Fruit fly (Drosophila melanogaster): ENCODE measurements around the gene CG10098.

Gene CG10098

dm6 chr3R:7108589-7109312, 15.6 kb upstream of the CG10098 start (continued):
- TF ChIP-seq Sox100B (GFP tag; optimal IDR thresholded peaks at IDR 0.05) (peak; percentile 97), oc (tag; optimal IDR thresholded peaks at IDR 0.05) (peak; percentile 97), Six4 (GFP tag; optimal IDR thresholded peaks at IDR 0.05) (peak; percentile 96), CG4730 (GFP tag; IDR thresholded peaks at IDR 0.05) (no peak), CG17359 (tag; optimal IDR thresholded peaks at IDR 0.05) (peak; percentile 98), dmrt99B (tag; optimal IDR thresholded peaks at IDR 0.05) (peak; percentile 98), scrt (GFP tag; optimal IDR thresholded peaks at IDR 0.05) (peak; percentile 78), sr (GFP tag; IDR thresholded peaks at IDR 0.05) (no peak), Awh (GFP tag; IDR thresholded peaks at IDR 0.05) (no peak), Poxn (GFP tag; IDR thresholded peaks at IDR 0.05) (no peak), Ets97D (GFP tag; optimal IDR thresholded peaks at IDR 0.05) (peak; percentile 66), D (optimal IDR thresholded peaks at IDR 0.05) (no peak), D (GFP tag; optimal IDR thresholded peaks at IDR 0.05) (peak; percentile 98), dm (GFP tag; optimal IDR thresholded peaks at IDR 0.05) (peak; percentile 79), twi (tag; optimal IDR thresholded peaks at IDR 0.05) (peak; percentile 96), CG18619 (GFP tag; optimal IDR thresholded peaks at IDR 0.05) (peak; percentile 87), Ptx1 (GFP tag; IDR thresholded peaks at IDR 0.05) (no peak), CG2116 (GFP tag; optimal IDR thresholded peaks at IDR 0.05) (peak; percentile 74), CG3163 (GFP tag; optimal IDR thresholded peaks at IDR 0.05) (peak; percentile 68), slbo (GFP tag; IDR thresholded peaks at IDR 0.05) (no peak), pzg (GFP tag; optimal IDR thresholded peaks at IDR 0.05) (no peak), CG10431 (GFP tag; optimal IDR thresholded peaks at IDR 0.05) (peak; percentile 97), CG7271 (tag; optimal IDR thresholded peaks at IDR 0.05) (peak; percentile 94), fu2 (GFP tag; optimal IDR thresholded peaks at IDR 0.05) (peak; percentile 68), sim (GFP tag; IDR thresholded peaks at IDR 0.05) (no peak), CG32772 (GFP tag; IDR thresholded peaks at IDR 0.05) (no peak), sug (tag; optimal IDR thresholded peaks at IDR 0.05) (peak; percentile 57), exex (tag; optimal IDR thresholded peaks at IDR 0.05) (peak; percentile 34), Oli (tag; optimal IDR thresholded peaks at IDR 0.05) (peak; percentile 97), Mes4 (GFP tag; optimal IDR thresholded peaks at IDR 0.05) (peak; percentile 93), mam (GFP tag; optimal IDR thresholded peaks at IDR 0.05) (peak; percentile 63), CG15269 (tag; optimal IDR thresholded peaks at IDR 0.05) (peak; percentile 91), al (GFP tag; IDR thresholded peaks at IDR 0.05) (no peak), CG10543 (GFP tag; optimal IDR thresholded peaks at IDR 0.05) (no peak), Optix (GFP tag; IDR thresholded peaks at IDR 0.05) (no peak), Elba2 (GFP tag; optimal IDR thresholded peaks at IDR 0.05) (peak; percentile 86), zen2 (GFP tag; IDR thresholded peaks at IDR 0.05; ENCODE audit: partially characterized antibody) (no peak), CG12942 (GFP tag; optimal IDR thresholded peaks at IDR 0.05) (peak; percentile 94), ems (GFP tag; optimal IDR thresholded peaks at IDR 0.05) (peak; percentile 87), CG10267 (tag; optimal IDR thresholded peaks at IDR 0.05) (peak; percentile 95), Doc3 (GFP tag; IDR thresholded peaks at IDR 0.05; ENCODE audit: partially characterized antibody) (no peak), Ssrp (tag; optimal IDR thresholded peaks at IDR 0.05) (peak; percentile 98), vfl (GFP tag; optimal IDR thresholded peaks at IDR 0.05) (no peak), amos (GFP tag; IDR thresholded peaks at IDR 0.05; ENCODE audit: partially characterized antibody) (no peak), CG3847 (GFP tag; IDR thresholded peaks at IDR 0.05) (no peak), CG7745 (tag; optimal IDR thresholded peaks at IDR 0.05) (peak; percentile 72), CG6813 (GFP tag; optimal IDR thresholded peaks at IDR 0.05) (peak; percentile 92), grn (GFP tag; optimal IDR thresholded peaks at IDR 0.05) (peak; percentile 58), row (GFP tag; IDR thresholded peaks at IDR 0.05) (no peak), NfI (GFP tag; optimal IDR thresholded peaks at IDR 0.05) (peak; percentile 80)
